Worm (Caenorhabditis elegans) whole organism, mixed stage, embryonic: ENCODE results near the gene fkb-4.

Experiments used
- ceh-43 ChIP-seq: fragments of 200-800 bp; sonication (Bioruptor generic); optimal IDR thresholded peaks from 2 replicates; lab custom pipeline; 2018; ENCODE audit warnings: mild to moderate bottlenecking, missing genetic modification characterization, moderate library complexity, missing compliant biosample characterization
- lin-13 ChIP-seq: fragments of 150-350 bp; optimal IDR thresholded peaks from 2 replicates; lab custom pipeline; 2014; ENCODE audit warnings: missing biosample characterization, missing genetic modification characterization
- lsy-2 ChIP-seq: fragments of 150-350 bp; optimal IDR thresholded peaks from 2 replicates; lab custom pipeline; 2014; ENCODE audit warnings: missing biosample characterization, missing genetic modification characterization
- mep-1 ChIP-seq: fragments of 150-350 bp; optimal IDR thresholded peaks from 2 replicates; lab custom pipeline; 2017; ENCODE audit warnings: missing biosample characterization, missing genetic modification reagents, missing genetic modification characterization, inconsistent platforms
- nhr-28 ChIP-seq: fragments of 150-350 bp; optimal IDR thresholded peaks from 2 replicates; lab custom pipeline; 2014; ENCODE audit warnings: missing biosample characterization, missing genetic modification characterization
- pha-4 ChIP-seq: fragments of 150-350 bp; optimal IDR thresholded peaks from 2 replicates; lab custom pipeline; 2018; ENCODE audit warnings: missing biosample characterization, missing genetic modification reagents, missing genetic modification characterization
- sem-2 ChIP-seq: fragments of 200-800 bp; sonication (Bioruptor generic); optimal IDR thresholded peaks from 2 replicates; lab custom pipeline; 2018; ENCODE audit warnings: mild to moderate bottlenecking, missing genetic modification characterization, missing compliant biosample characterization
- snpc-4 ChIP-seq: fragments of 150-350 bp; optimal IDR thresholded peaks from 2 replicates; lab custom pipeline; 2014; ENCODE audit warnings: missing biosample characterization, missing genetic modification characterization
- sptf-1 ChIP-seq: sonication (generic microtip); optimal IDR thresholded peaks from 2 replicates; lab custom pipeline; 2017; ENCODE audit warnings: mild to moderate bottlenecking, missing genetic modification characterization, moderate library complexity, missing compliant biosample characterization
- unc-120 ChIP-seq: sonication (generic microtip); optimal IDR thresholded peaks from 2 replicates; lab custom pipeline; 2017; ENCODE audit warnings: missing genetic modification characterization, missing compliant biosample characterization; ENCODE audit not compliant: poor library complexity, severe bottlenecking
- unc-39 ChIP-seq: fragments of 150-350 bp; optimal IDR thresholded peaks from 2 replicates; lab custom pipeline; 2014; ENCODE audit warnings: missing biosample characterization, missing genetic modification characterization
- unc-62 ChIP-seq: fragments of 150-350 bp; optimal IDR thresholded peaks from 2 replicates; lab custom pipeline; 2014; ENCODE audit warnings: missing biosample characterization, missing genetic modification reagents, missing genetic modification characterization
- ztf-11 ChIP-seq: fragments of 150-350 bp; optimal IDR thresholded peaks from 2 replicates; lab custom pipeline; 2014; ENCODE audit warnings: missing biosample characterization, missing genetic modification characterization

DNA sequence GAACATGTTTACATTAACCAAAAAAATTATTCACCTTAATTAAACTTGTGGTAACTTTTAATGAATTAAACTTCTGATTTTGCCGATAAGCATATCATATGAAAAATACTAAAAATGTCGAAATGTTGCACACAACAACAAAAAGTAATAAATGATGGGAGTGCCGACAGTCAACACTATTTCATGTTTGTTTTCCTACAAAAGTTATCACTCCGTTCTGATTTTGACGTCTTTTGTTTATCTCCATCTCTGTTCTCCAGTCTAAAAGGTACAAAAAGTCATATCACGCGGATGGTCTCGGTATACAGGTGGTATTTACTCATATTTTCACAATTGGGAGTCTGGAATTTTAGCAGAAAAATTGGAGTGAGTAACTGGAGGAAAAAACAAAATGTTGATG lies 28.5 kb upstream of the fkb-4 start:
- TF ChIP-seq lin-13 (tag; lab: Kevin White, UChicago), result no peak
- no peak for TF ChIP-seq sptf-1 (tag; lab: Kevin White, UChicago)
- TF ChIP-seq unc-120, result no peak
- no peak for TF ChIP-seq nhr-28 (tag; lab: Kevin White, UChicago)
- TF ChIP-seq sem-2 (GFP tag; lab: Kevin White, UChicago), result no peak
- TF ChIP-seq unc-62 (GFP tag; lab: Kevin White, UChicago), result no peak
- no peak for TF ChIP-seq ztf-11 (tag; lab: Kevin White, UChicago)
- TF ChIP-seq ceh-43 (GFP tag; lab: Kevin White, UChicago), result no peak
- TF ChIP-seq pha-4 (tag; lab: Kevin White, UChicago), result no peak
- no peak for TF ChIP-seq mep-1 (tag; lab: Kevin White, UChicago)
- TF ChIP-seq unc-39, result no peak
- no peak for TF ChIP-seq lsy-2 (tag; lab: Kevin White, UChicago)
- TF ChIP-seq snpc-4 (tag; lab: Kevin White, UChicago), result no peak
